Worm (Caenorhabditis elegans): ENCODE measurements around the gene set-3.
"Not testable (repeated sequence)": the region's sequence is repeated elsewhere in the genome, so short reads cannot be mapped to it uniquely, and the experiment has no call there.

The set-3 gene

DNA sequence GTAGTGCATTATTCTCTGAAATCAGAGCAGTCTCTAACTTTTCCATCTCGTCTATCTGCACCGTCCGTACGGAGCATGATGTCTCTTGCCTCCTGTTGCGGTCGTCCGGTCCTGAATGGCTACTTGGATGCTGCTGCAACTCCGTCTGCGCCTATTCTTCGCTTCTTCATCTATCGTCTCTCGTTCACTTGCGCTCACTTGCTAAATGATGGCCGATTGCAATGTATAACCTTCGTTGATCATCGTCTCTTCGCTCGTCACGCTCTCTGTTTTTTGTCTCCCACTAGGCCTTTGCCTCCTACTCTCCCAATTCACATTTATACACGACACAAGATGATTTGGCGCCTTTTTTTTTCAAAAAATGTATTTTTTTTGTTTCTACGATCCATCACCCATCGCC lies 2.9 kb upstream of the set-3 start:
- peak; percentile 14 for TF ChIP-seq W03F9.2 (tag; optimal IDR thresholded peaks at IDR 0.05)
- TF ChIP-seq dao-5 (tag; optimal IDR thresholded peaks at IDR 0.05): no peak
- TF ChIP-seq him-1 (tag; optimal IDR thresholded peaks at IDR 0.05): peak; percentile 35

DNA sequence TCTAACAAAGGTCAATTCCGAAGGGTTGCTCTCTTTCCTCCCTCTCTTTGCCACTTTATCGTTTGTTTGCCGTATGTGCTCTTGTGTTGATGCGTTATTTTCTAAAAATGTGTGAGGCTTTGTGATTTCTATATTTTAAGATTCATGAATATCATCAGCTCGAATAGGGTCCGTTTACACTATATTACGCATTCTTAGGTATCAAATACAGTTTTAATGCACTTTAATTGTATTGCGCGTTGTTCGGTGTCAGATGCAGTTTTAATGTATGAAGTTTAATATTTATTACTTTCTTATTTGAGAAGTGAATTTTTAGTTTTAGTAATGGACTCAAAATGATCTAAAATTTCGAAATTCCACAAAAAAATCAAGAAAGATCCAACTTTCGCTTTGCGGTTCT lies 2.0 kb upstream of the set-3 start, which contains the start of gene bud-31:
bud-31 (minus strand) TSS at position 101 of the 400 bp plus-strand sequence.
- TF ChIP-seq dao-5 (tag; optimal IDR thresholded peaks at IDR 0.05): no peak
- no peak for TF ChIP-seq W03F9.2 (tag; optimal IDR thresholded peaks at IDR 0.05)
- no peak for TF ChIP-seq him-1 (tag; optimal IDR thresholded peaks at IDR 0.05)

DNA sequence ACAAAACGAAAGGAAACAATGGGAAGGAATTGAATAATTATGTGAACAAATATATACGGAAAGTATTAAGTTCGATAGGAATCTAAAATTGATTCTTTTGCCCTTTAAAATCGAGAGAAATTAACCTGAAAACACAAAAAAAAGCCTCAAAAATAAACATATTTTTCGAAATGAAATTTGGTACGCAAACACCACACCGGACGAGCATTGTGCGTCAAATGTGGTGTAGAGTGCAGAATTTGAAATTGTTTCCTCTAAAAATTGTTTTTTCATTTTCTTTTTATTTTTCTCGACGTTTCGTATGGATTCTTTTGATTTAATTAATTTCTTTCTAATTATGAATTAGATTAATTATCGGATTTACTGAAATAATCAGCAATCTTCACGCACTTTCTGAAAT lies 1.0 kb upstream of the set-3 start:
- TF ChIP-seq him-1 (tag; optimal IDR thresholded peaks at IDR 0.05) (no peak), W03F9.2 (tag; optimal IDR thresholded peaks at IDR 0.05) (no peak), dao-5 (tag; optimal IDR thresholded peaks at IDR 0.05) (no peak)

DNA sequence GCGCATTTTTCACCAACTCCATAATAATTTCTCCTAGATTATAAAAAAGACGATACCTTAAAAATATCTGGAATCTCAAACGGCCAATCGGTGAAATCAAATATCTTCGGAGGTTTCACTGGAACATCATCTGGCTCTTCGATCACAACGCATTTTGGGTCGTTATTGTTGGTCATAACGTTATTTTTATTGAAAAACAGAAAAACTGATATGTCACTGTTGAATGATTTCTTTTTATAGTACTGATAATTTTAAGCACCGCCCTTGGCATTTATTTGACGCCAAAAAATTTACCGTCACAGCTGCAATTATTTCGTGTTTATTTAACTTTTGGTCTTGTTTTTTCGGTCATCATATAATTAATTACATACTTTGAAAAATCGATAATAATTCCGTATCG lies 4.3 kb downstream of the set-3 start, which contains the start of gene best-5:
best-5 (minus strand) TSS at position 210 of the 400 bp plus-strand sequence.
- TF ChIP-seq W03F9.2 (tag; optimal IDR thresholded peaks at IDR 0.05) (no peak), dao-5 (tag; optimal IDR thresholded peaks at IDR 0.05) (no peak), him-1 (tag; optimal IDR thresholded peaks at IDR 0.05) (no peak)

DNA sequence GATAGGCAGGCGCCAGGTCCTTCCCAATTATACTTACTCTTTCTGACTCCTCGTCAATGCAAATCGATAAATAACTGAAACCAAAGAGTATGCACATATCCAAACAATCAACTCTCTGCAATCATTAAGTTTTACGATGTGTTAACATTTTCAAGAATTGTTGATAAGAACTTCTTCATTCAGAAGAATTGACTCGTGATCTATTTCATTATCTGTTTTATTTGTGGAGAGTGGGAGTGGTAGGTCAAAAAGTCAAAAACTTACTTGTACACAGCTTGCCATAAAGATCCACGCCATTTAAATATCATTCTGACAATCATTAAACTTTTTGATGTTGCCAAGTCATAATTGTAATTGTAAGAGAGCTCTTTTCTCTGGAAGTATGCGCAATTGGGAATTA lies 5.0 kb downstream of the set-3 start:
- TF ChIP-seq him-1 (tag; optimal IDR thresholded peaks at IDR 0.05) (no peak), dao-5 (tag; optimal IDR thresholded peaks at IDR 0.05) (no peak), W03F9.2 (tag; optimal IDR thresholded peaks at IDR 0.05) (no peak)

ce11 chrIII:9685959-9686358 lies 8.4 kb downstream of the set-3 start, which contains the start of gene C07A9.10:
TSS of gene C07A9.10 (minus strand) at chrIII:9686059.
- no peak for TF ChIP-seq him-1 (tag; optimal IDR thresholded peaks at IDR 0.05)
- no peak for TF ChIP-seq dao-5 (tag; optimal IDR thresholded peaks at IDR 0.05)
- TF ChIP-seq W03F9.2 (tag; optimal IDR thresholded peaks at IDR 0.05): no peak

DNA sequence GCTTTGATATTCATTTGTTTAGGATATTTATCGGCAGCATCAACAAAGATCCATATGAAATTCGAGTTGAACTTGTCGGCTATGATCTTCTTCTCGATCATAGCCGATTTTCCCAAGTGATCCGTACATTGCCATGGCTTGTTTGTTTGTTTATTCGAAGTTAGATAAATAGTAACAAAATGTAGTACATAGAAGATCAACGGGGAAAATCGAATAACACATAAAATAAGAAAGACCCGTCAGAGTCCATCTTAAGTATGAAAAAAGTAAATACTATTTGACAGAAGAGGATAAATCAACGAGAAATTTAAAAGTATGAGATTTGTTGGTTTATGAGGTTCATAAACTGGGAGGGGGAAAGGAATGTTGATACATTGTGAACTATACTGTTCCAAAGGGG lies 11.6 kb downstream of the set-3 start, which contains the start of gene C07A9.5:
C07A9.5 (minus strand) TSS at position 101 of the 400 bp plus-strand sequence.
- TF ChIP-seq dao-5, him-1, W03F9.2 (tag; optimal IDR thresholded peaks at IDR 0.05): not testable (repeated sequence)

- not testable (repeated sequence) for TF ChIP-seq him-1, W03F9.2, dao-5 (tag; optimal IDR thresholded peaks at IDR 0.05)
Measured at ce11 chrIII:9681206-9681605, 13.2 kb downstream of the set-3 start, which contains the start of gene C07A9.13. TSS of gene C07A9.13 (minus strand) at chrIII:9681306.

DNA sequence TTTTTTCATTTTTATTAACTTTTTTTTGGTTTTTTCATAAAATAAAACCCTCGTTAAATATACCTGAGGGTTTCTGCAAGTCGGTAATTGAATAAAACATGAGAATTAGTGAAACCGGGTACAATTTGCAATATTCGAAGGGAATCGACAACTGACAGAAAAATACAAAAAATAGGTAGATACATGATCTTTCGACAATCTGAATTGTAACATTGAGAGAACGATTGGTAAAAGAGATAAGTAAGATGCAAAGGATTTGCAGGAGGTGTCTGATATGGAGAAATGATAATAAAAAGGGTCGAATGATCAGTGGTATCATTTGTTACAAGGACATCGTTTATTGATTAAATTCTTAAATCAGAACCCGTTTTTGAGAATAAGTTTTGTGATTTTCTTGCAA lies 15.6 kb downstream of the set-3 start, which contains the start of gene ugt-60:
ugt-60 (minus strand) TSS at position 233 of the 400 bp plus-strand sequence.
- TF ChIP-seq W03F9.2 (tag; optimal IDR thresholded peaks at IDR 0.05) (no peak), dao-5 (tag; optimal IDR thresholded peaks at IDR 0.05) (no peak), him-1 (tag; optimal IDR thresholded peaks at IDR 0.05) (no peak)

- TF ChIP-seq him-1 (tag; optimal IDR thresholded peaks at IDR 0.05) (no peak), dao-5 (tag; optimal IDR thresholded peaks at IDR 0.05) (no peak), W03F9.2 (tag; optimal IDR thresholded peaks at IDR 0.05) (no peak)
Measured at ce11 chrIII:9669546-9669945, 24.8 kb downstream of the set-3 start.

ce11 chrIII:9667591-9668265 lies 26.6 kb downstream of the set-3 start, which contains the start of gene C07A9.9:
TSS of gene C07A9.9 (minus strand) at chrIII:9667641.
- no peak for TF ChIP-seq W03F9.2 (tag; optimal IDR thresholded peaks at IDR 0.05)
- peak; percentile 91 for TF ChIP-seq him-1 (tag; optimal IDR thresholded peaks at IDR 0.05)
- no peak for TF ChIP-seq dao-5 (tag; optimal IDR thresholded peaks at IDR 0.05)

- TF ChIP-seq dao-5 (tag; optimal IDR thresholded peaks at IDR 0.05) (no peak), W03F9.2 (tag; optimal IDR thresholded peaks at IDR 0.05) (no peak), him-1 (tag; optimal IDR thresholded peaks at IDR 0.05) (no peak)
Measured at ce11 chrIII:9666668-9667067, 27.7 kb downstream of the set-3 start.

DNA sequence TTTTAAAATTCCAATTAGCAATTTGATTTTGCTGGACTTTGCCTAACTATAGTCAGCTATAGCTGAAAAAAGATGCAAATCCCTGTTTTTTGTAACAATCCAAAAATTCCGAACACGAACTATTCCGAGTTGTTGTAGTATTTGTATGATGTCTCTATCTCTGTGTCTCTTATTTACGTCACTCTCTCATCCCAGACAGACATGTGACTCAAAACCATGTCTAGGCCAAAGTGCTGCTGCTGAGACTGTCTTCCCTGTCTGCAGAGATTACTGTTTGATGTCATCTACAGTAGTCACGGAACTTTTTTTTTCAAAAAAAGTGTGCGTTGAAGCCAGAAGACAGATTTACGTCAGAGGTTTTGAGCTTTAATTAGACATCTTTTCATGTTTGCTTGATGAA lies 28.1 kb downstream of the set-3 start:
- TF ChIP-seq dao-5 (tag; optimal IDR thresholded peaks at IDR 0.05) (no peak), him-1 (tag; optimal IDR thresholded peaks at IDR 0.05) (no peak), W03F9.2 (tag; optimal IDR thresholded peaks at IDR 0.05) (no peak)

- TF ChIP-seq him-1 (tag; optimal IDR thresholded peaks at IDR 0.05): no peak
- TF ChIP-seq dao-5 (tag; optimal IDR thresholded peaks at IDR 0.05): no peak
- no peak for TF ChIP-seq W03F9.2 (tag; optimal IDR thresholded peaks at IDR 0.05)
Measured at ce11 chrIII:9665490-9666179, 28.7 kb downstream of the set-3 start.
